1 fruit fly cellular context compared by ENCODE assay signal in genomic region chr3R:23112680-23113362, dm6.
A peak's percentile ranks its signal among the peaks of the same experiment; 100 is the strongest.
TF ChIP-seq lines count a peak whose summit lies in the region.

Cow (minus strand) TSS chr3R:23112730.

TF ChIP-seq in whole organism, embryonic, 481 proteins besides CTCF, POLR2A, EP300 and RAD21 (continued from another document and continues in another):
- TF ChIP-seq sd (tag; optimal IDR thresholded peaks at IDR 0.05; lab: Kevin White, UChicago): peak; percentile 41
- no peak for TF ChIP-seq CG18011 (GFP tag; optimal IDR thresholded peaks at IDR 0.05; lab: Kevin White, UChicago)
- no peak for TF ChIP-seq knrl (GFP tag; IDR thresholded peaks at IDR 0.05; lab: Robert Waterston, UW; ENCODE audit: partially characterized antibody)
- TF ChIP-seq en (GFP tag; optimal IDR thresholded peaks at IDR 0.05; lab: Kevin White, UChicago): no peak
- no peak for TF ChIP-seq Opbp (GFP tag; IDR thresholded peaks at IDR 0.05; lab: Robert Waterston, UW; ENCODE audit: partially characterized antibody)
- TF ChIP-seq CG17568 (GFP tag; optimal IDR thresholded peaks at IDR 0.05; lab: Kevin White, UChicago): no peak
- TF ChIP-seq mirr (GFP tag; optimal IDR thresholded peaks at IDR 0.05; lab: Kevin White, UChicago): no peak
- TF ChIP-seq lov (optimal IDR thresholded peaks at IDR 0.05; lab: Kevin White, UChicago): no peak
- no peak for TF ChIP-seq lov (GFP tag; IDR thresholded peaks at IDR 0.05; lab: Robert Waterston, UW)
- peak; percentile 66 for TF ChIP-seq lmd (GFP tag; IDR thresholded peaks at IDR 0.05; lab: Robert Waterston, UW)
- TF ChIP-seq sob (GFP tag; IDR thresholded peaks at IDR 0.05; lab: Robert Waterston, UW): peak; percentile 72
- TF ChIP-seq CG10267 (tag; optimal IDR thresholded peaks at IDR 0.05; lab: Kevin White, UChicago): peak; percentile 13
- no peak for TF ChIP-seq CG1832 (GFP tag; optimal IDR thresholded peaks at IDR 0.05; lab: Kevin White, UChicago)
- no peak for TF ChIP-seq CG13123 (GFP tag; optimal IDR thresholded peaks at IDR 0.05; lab: Kevin White, UChicago)
- no peak for TF ChIP-seq Abd-B (GFP tag; optimal IDR thresholded peaks at IDR 0.05; lab: Kevin White, UChicago)
- no peak for TF ChIP-seq HLH4C (GFP tag; IDR thresholded peaks at IDR 0.05; lab: Robert Waterston, UW; ENCODE audit: partially characterized antibody)
- TF ChIP-seq mld (GFP tag; IDR thresholded peaks at IDR 0.05; lab: Robert Waterston, UW; ENCODE audit: partially characterized antibody): no peak
- TF ChIP-seq bbx (GFP tag; IDR thresholded peaks at IDR 0.05; lab: Robert Waterston, UW; ENCODE audit: partially characterized antibody): no peak
- no peak for TF ChIP-seq CG5180 (GFP tag; optimal IDR thresholded peaks at IDR 0.05; lab: Kevin White, UChicago)
- no peak for TF ChIP-seq dati (GFP tag; IDR thresholded peaks at IDR 0.05; lab: Robert Waterston, UW)
- no peak for TF ChIP-seq twi (tag; optimal IDR thresholded peaks at IDR 0.05; lab: Kevin White, UChicago)
- peak; percentile 72 for TF ChIP-seq Ptx1 (GFP tag; IDR thresholded peaks at IDR 0.05; lab: Robert Waterston, UW)
- peak; percentile 53; the same call in 1 of the 2 replicates for TF ChIP-seq CG31224 (GFP tag; IDR thresholded peaks at IDR 0.05; lab: Robert Waterston, UW)
- peak; percentile 62 for TF ChIP-seq CG3847 (GFP tag; IDR thresholded peaks at IDR 0.05; lab: Robert Waterston, UW)
- TF ChIP-seq zen (tag; optimal IDR thresholded peaks at IDR 0.05; lab: Kevin White, UChicago): no peak
- TF ChIP-seq bcd (GFP tag; optimal IDR thresholded peaks at IDR 0.05; lab: Kevin White, UChicago): peak; percentile 66
- no peak for TF ChIP-seq maf-S (GFP tag; optimal IDR thresholded peaks at IDR 0.05; lab: Kevin White, UChicago)
- TF ChIP-seq exex (tag; optimal IDR thresholded peaks at IDR 0.05; lab: Kevin White, UChicago): peak; percentile 21
- no peak for TF ChIP-seq kah (GFP tag; optimal IDR thresholded peaks at IDR 0.05; lab: Kevin White, UChicago)
- TF ChIP-seq Adf1 (GFP tag; IDR thresholded peaks at IDR 0.05; lab: Robert Waterston, UW): peak; percentile 32; the same call in 1 of the 2 replicates
- peak; percentile 54 for TF ChIP-seq CoRest (tag; optimal IDR thresholded peaks at IDR 0.05; lab: Kevin White, UChicago)
- TF ChIP-seq CG13287 (GFP tag; IDR thresholded peaks at IDR 0.05; lab: Robert Waterston, UW; ENCODE audit: partially characterized antibody): no peak
- no peak for TF ChIP-seq bsh (GFP tag; optimal IDR thresholded peaks at IDR 0.05; lab: Kevin White, UChicago)
- TF ChIP-seq CG12236 (GFP tag; optimal IDR thresholded peaks at IDR 0.05; lab: Kevin White, UChicago): no peak
- TF ChIP-seq CG34422 (GFP tag; IDR thresholded peaks at IDR 0.05; lab: Robert Waterston, UW): peak; percentile 43; the same call in 1 of the 3 replicates
- peak; percentile 39; the same call in 1 of the 2 replicates for TF ChIP-seq CG31441 (GFP tag; IDR thresholded peaks at IDR 0.05; lab: Robert Waterston, UW)
- no peak for TF ChIP-seq btn (GFP tag; optimal IDR thresholded peaks at IDR 0.05; lab: Kevin White, UChicago)
- TF ChIP-seq Neu2 (GFP tag; optimal IDR thresholded peaks at IDR 0.05; lab: Kevin White, UChicago; ENCODE audit: borderline replicate concordance): no peak
- TF ChIP-seq shn (GFP tag; optimal IDR thresholded peaks at IDR 0.05; lab: Kevin White, UChicago): no peak
- TF ChIP-seq gt (GFP tag; IDR thresholded peaks at IDR 0.05; lab: Robert Waterston, UW): no peak
- no peak for TF ChIP-seq GATAe (GFP tag; conservative IDR thresholded peaks at IDR 0.05; lab: Robert Waterston, UW)
- no peak for TF ChIP-seq ERR (GFP tag; optimal IDR thresholded peaks at IDR 0.05; lab: Kevin White, UChicago)
- peak; percentile 54 for TF ChIP-seq CG13624 (GFP tag; optimal IDR thresholded peaks at IDR 0.05; lab: Kevin White, UChicago)
- TF ChIP-seq MESR4 (GFP tag; optimal IDR thresholded peaks at IDR 0.05; lab: Kevin White, UChicago): no peak
- no peak for TF ChIP-seq Doc2 (GFP tag; IDR thresholded peaks at IDR 0.05; lab: Robert Waterston, UW)
- TF ChIP-seq CG5953 (GFP tag; IDR thresholded peaks at IDR 0.05; lab: Robert Waterston, UW): no peak
- no peak for TF ChIP-seq CG7357 (GFP tag; IDR thresholded peaks at IDR 0.05; lab: Robert Waterston, UW)
- peak; percentile 46 for TF ChIP-seq zf30C (GFP tag; optimal IDR thresholded peaks at IDR 0.05; lab: Kevin White, UChicago)
- no peak for TF ChIP-seq cato (GFP tag; optimal IDR thresholded peaks at IDR 0.05; lab: Kevin White, UChicago; ENCODE audit: borderline replicate concordance)
- no peak for TF ChIP-seq CG10565 (GFP tag; optimal IDR thresholded peaks at IDR 0.05; lab: Kevin White, UChicago)
- no peak for TF ChIP-seq HmgD (GFP tag; optimal IDR thresholded peaks at IDR 0.05; lab: Kevin White, UChicago)
- TF ChIP-seq nom (GFP tag; optimal IDR thresholded peaks at IDR 0.05; lab: Kevin White, UChicago): no peak
- TF ChIP-seq Eip74EF (GFP tag; optimal IDR thresholded peaks at IDR 0.05; lab: Kevin White, UChicago): no peak
- TF ChIP-seq trh (GFP tag; optimal IDR thresholded peaks at IDR 0.05; lab: Kevin White, UChicago): peak; percentile 13
- no peak for TF ChIP-seq Dad (GFP tag; optimal IDR thresholded peaks at IDR 0.05; lab: Kevin White, UChicago)
- no peak for TF ChIP-seq eve (GFP tag; optimal IDR thresholded peaks at IDR 0.05; lab: Kevin White, UChicago)
- TF ChIP-seq CG4820 (GFP tag; optimal IDR thresholded peaks at IDR 0.05; lab: Kevin White, UChicago): peak; percentile 20
- TF ChIP-seq Bgb (GFP tag; IDR thresholded peaks at IDR 0.05; lab: Robert Waterston, UW; ENCODE audit: partially characterized antibody): no peak
- peak; percentile 4 for TF ChIP-seq Mes4 (GFP tag; optimal IDR thresholded peaks at IDR 0.05; lab: Kevin White, UChicago)
- TF ChIP-seq E2f1 (GFP tag; IDR thresholded peaks at IDR 0.05; lab: Robert Waterston, UW): peak; percentile 74
- TF ChIP-seq Oli (tag; optimal IDR thresholded peaks at IDR 0.05; lab: Kevin White, UChicago): peak; percentile 52
- TF ChIP-seq CG12071 (GFP tag; optimal IDR thresholded peaks at IDR 0.05; lab: Kevin White, UChicago): peak; percentile 38
- no peak for TF ChIP-seq otp (GFP tag; IDR thresholded peaks at IDR 0.05; lab: Robert Waterston, UW)
- TF ChIP-seq sisA (GFP tag; IDR thresholded peaks at IDR 0.05; lab: Robert Waterston, UW): peak; percentile 37; the same call in 1 of the 2 replicates
- no peak for TF ChIP-seq crp (GFP tag; optimal IDR thresholded peaks at IDR 0.05; lab: Kevin White, UChicago)
- peak; percentile 62; the same call in 1 of the 2 replicates for TF ChIP-seq Atf6 (GFP tag; IDR thresholded peaks at IDR 0.05; lab: Robert Waterston, UW)
- peak; percentile 90 for TF ChIP-seq CG12769 (tag; optimal IDR thresholded peaks at IDR 0.05; lab: Kevin White, UChicago)
- no peak for TF ChIP-seq Awh (GFP tag; IDR thresholded peaks at IDR 0.05; lab: Robert Waterston, UW)
- TF ChIP-seq CG30431 (GFP tag; optimal IDR thresholded peaks at IDR 0.05; lab: Kevin White, UChicago): no peak
- no peak for TF ChIP-seq CG34224 (GFP tag; IDR thresholded peaks at IDR 0.05; lab: Robert Waterston, UW; ENCODE audit: partially characterized antibody)
- peak; percentile 36 for TF ChIP-seq Side (GFP tag; optimal IDR thresholded peaks at IDR 0.05; lab: Kevin White, UChicago)
- TF ChIP-seq ase (GFP tag; IDR thresholded peaks at IDR 0.05; lab: Robert Waterston, UW): peak; percentile 24; the same call in 1 of the 3 replicates
- TF ChIP-seq Nf-YA (GFP tag; IDR thresholded peaks at IDR 0.05; lab: Robert Waterston, UW): peak; percentile 19; the same call in 1 of the 2 replicates
- TF ChIP-seq CG1792 (GFP tag; optimal IDR thresholded peaks at IDR 0.05; lab: Kevin White, UChicago): no peak
- TF ChIP-seq CG15011 (GFP tag; optimal IDR thresholded peaks at IDR 0.05; lab: Kevin White, UChicago): peak; percentile 3
- TF ChIP-seq ATbp (GFP tag; optimal IDR thresholded peaks at IDR 0.05; lab: Kevin White, UChicago): peak; percentile 45
- TF ChIP-seq CG14667 (GFP tag; IDR thresholded peaks at IDR 0.05; lab: Robert Waterston, UW): peak; percentile 51; the same call in 1 of the 2 replicates
- peak; percentile 49 for TF ChIP-seq B-H1 (GFP tag; IDR thresholded peaks at IDR 0.05; lab: Robert Waterston, UW)
- peak; percentile 56 for TF ChIP-seq nau (GFP tag; optimal IDR thresholded peaks at IDR 0.05; lab: Kevin White, UChicago)
- TF ChIP-seq CG9876 (GFP tag; optimal IDR thresholded peaks at IDR 0.05; lab: Kevin White, UChicago): no peak
- no peak for TF ChIP-seq ac (GFP tag; optimal IDR thresholded peaks at IDR 0.05; lab: Kevin White, UChicago)
- TF ChIP-seq row (GFP tag; IDR thresholded peaks at IDR 0.05; lab: Robert Waterston, UW): peak; percentile 84
- no peak for TF ChIP-seq CG12744 (GFP tag; optimal IDR thresholded peaks at IDR 0.05; lab: Kevin White, UChicago)
- TF ChIP-seq da (GFP tag; optimal IDR thresholded peaks at IDR 0.05; lab: Kevin White, UChicago): no peak
- peak; percentile 39 for TF ChIP-seq jumu (GFP tag; optimal IDR thresholded peaks at IDR 0.05; lab: Kevin White, UChicago)
- no peak for TF ChIP-seq emc (GFP tag; optimal IDR thresholded peaks at IDR 0.05; lab: Kevin White, UChicago)
- no peak for TF ChIP-seq Vsx1 (GFP tag; optimal IDR thresholded peaks at IDR 0.05; lab: Kevin White, UChicago)
- TF ChIP-seq Fer2 (tag; optimal IDR thresholded peaks at IDR 0.05; lab: Kevin White, UChicago): peak; percentile 27
- no peak for TF ChIP-seq gsb (GFP tag; IDR thresholded peaks at IDR 0.05; lab: Robert Waterston, UW)
- peak; percentile 64 for TF ChIP-seq gro (GFP tag; optimal IDR thresholded peaks at IDR 0.05; lab: Kevin White, UChicago)
- no peak for TF ChIP-seq Sin3A (optimal IDR thresholded peaks at IDR 0.05; lab: Kevin White, UChicago)
- peak; percentile 62 for TF ChIP-seq esg (GFP tag; conservative IDR thresholded peaks at IDR 0.05; lab: Robert Waterston, UW)
- peak; percentile 6 for TF ChIP-seq Jarid2 (GFP tag; optimal IDR thresholded peaks at IDR 0.05; lab: Kevin White, UChicago)
- TF ChIP-seq CG6813 (GFP tag; optimal IDR thresholded peaks at IDR 0.05; lab: Kevin White, UChicago): peak; percentile 57
- TF ChIP-seq CG31365 (tag; optimal IDR thresholded peaks at IDR 0.05; lab: Kevin White, UChicago): no peak
- peak in 1 of 2 experiments; percentile 56 for TF ChIP-seq Trl (optimal IDR thresholded peaks at IDR 0.05; lab: Kevin White, UChicago)
- peak; percentile 49 for TF ChIP-seq Trl (GFP tag; optimal IDR thresholded peaks at IDR 0.05; lab: Kevin White, UChicago)
- peak; percentile 74 for TF ChIP-seq Xrp1 (GFP tag; IDR thresholded peaks at IDR 0.05; lab: Robert Waterston, UW)
- TF ChIP-seq C15 (GFP tag; IDR thresholded peaks at IDR 0.05; lab: Robert Waterston, UW): 0 out of 3 replicates have a peak, but pooled peaks have one; percentile 49
- no peak for TF ChIP-seq CG10431 (GFP tag; optimal IDR thresholded peaks at IDR 0.05; lab: Kevin White, UChicago)
- TF ChIP-seq vfl (GFP tag; optimal IDR thresholded peaks at IDR 0.05; lab: Kevin White, UChicago): peak; percentile 18
- peak; percentile 71 for TF ChIP-seq CG13296 (GFP tag; optimal IDR thresholded peaks at IDR 0.05; lab: Kevin White, UChicago)
- TF ChIP-seq CG17361 (GFP tag; IDR thresholded peaks at IDR 0.05; lab: Robert Waterston, UW): peak; percentile 41; the same call in 1 of the 3 replicates
- no peak for TF ChIP-seq CG4424 (GFP tag; optimal IDR thresholded peaks at IDR 0.05; lab: Kevin White, UChicago)
- peak; percentile 32 for TF ChIP-seq CG6765 (GFP tag; optimal IDR thresholded peaks at IDR 0.05; lab: Kevin White, UChicago)
- TF ChIP-seq croc (GFP tag; conservative IDR thresholded peaks at IDR 0.05; lab: Robert Waterston, UW): no peak
- TF ChIP-seq Hr78 (GFP tag; optimal IDR thresholded peaks at IDR 0.05; lab: Kevin White, UChicago): no peak
- no peak for TF ChIP-seq CG4617 (GFP tag; optimal IDR thresholded peaks at IDR 0.05; lab: Kevin White, UChicago; ENCODE audit: borderline replicate concordance)
- TF ChIP-seq Sox100B (GFP tag; optimal IDR thresholded peaks at IDR 0.05; lab: Kevin White, UChicago): no peak
- TF ChIP-seq tgo (GFP tag; IDR thresholded peaks at IDR 0.05; lab: Robert Waterston, UW): peak; percentile 76
- no peak for TF ChIP-seq Gsc (GFP tag; IDR thresholded peaks at IDR 0.05; lab: Robert Waterston, UW)
- peak; percentile 38 for TF ChIP-seq CG7786 (GFP tag; optimal IDR thresholded peaks at IDR 0.05; lab: Kevin White, UChicago)
- peak; percentile 59; the same call in 1 of the 3 replicates for TF ChIP-seq H15 (GFP tag; IDR thresholded peaks at IDR 0.05; lab: Robert Waterston, UW)
- TF ChIP-seq CG14710 (tag; optimal IDR thresholded peaks at IDR 0.05; lab: Kevin White, UChicago): no peak
- peak; percentile 69 for TF ChIP-seq pho (GFP tag; optimal IDR thresholded peaks at IDR 0.05; lab: Kevin White, UChicago)
- no peak for TF ChIP-seq CG8290 (GFP tag; optimal IDR thresholded peaks at IDR 0.05; lab: Kevin White, UChicago)
- TF ChIP-seq CG8290 (tag; optimal IDR thresholded peaks at IDR 0.05; lab: Kevin White, UChicago): peak in 1 of 2 experiments; percentile 85
- no peak for TF ChIP-seq CG16779 (GFP tag; IDR thresholded peaks at IDR 0.05; lab: Robert Waterston, UW)
- TF ChIP-seq CG4854 (GFP tag; optimal IDR thresholded peaks at IDR 0.05; lab: Kevin White, UChicago): no peak
- TF ChIP-seq NC2β (GFP tag; optimal IDR thresholded peaks at IDR 0.05; lab: Kevin White, UChicago): no peak
- no peak for TF ChIP-seq p53 (GFP tag; optimal IDR thresholded peaks at IDR 0.05; lab: Kevin White, UChicago)
- TF ChIP-seq scrt (GFP tag; optimal IDR thresholded peaks at IDR 0.05; lab: Kevin White, UChicago): peak; percentile 73
- peak; percentile 60 for TF ChIP-seq CG10209 (GFP tag; optimal IDR thresholded peaks at IDR 0.05; lab: Kevin White, UChicago)
- 0 out of 2 replicates have a peak, but pooled peaks have one; percentile 15 for TF ChIP-seq danr (GFP tag; IDR thresholded peaks at IDR 0.05; lab: Robert Waterston, UW)
- no peak for TF ChIP-seq fd102C (GFP tag; optimal IDR thresholded peaks at IDR 0.05; lab: Kevin White, UChicago)
- TF ChIP-seq odd (GFP tag; optimal IDR thresholded peaks at IDR 0.05; lab: Kevin White, UChicago): no peak
- peak; percentile 59 for TF ChIP-seq CG34376 (GFP tag; optimal IDR thresholded peaks at IDR 0.05; lab: Kevin White, UChicago)
- TF ChIP-seq CG9437 (GFP tag; optimal IDR thresholded peaks at IDR 0.05; lab: Kevin White, UChicago): peak; percentile 7
- TF ChIP-seq Oaz (GFP tag; IDR thresholded peaks at IDR 0.05; lab: Robert Waterston, UW): 0 out of 2 replicates have a peak, but pooled peaks have one; percentile 38
- TF ChIP-seq Rx (GFP tag; IDR thresholded peaks at IDR 0.05; lab: Robert Waterston, UW): 0 out of 2 replicates have a peak, but pooled peaks have one; percentile 36
- no peak for TF ChIP-seq insv (GFP tag; optimal IDR thresholded peaks at IDR 0.05; lab: Kevin White, UChicago)
- TF ChIP-seq Hr3 (GFP tag; optimal IDR thresholded peaks at IDR 0.05; lab: Kevin White, UChicago): peak; percentile 49
